Fruit fly (Drosophila melanogaster): ENCODE results near the gene CG5968.

CG5968 gene

dm6 chr2L:16591480-16591879 is 41.7 kb upstream of the CG5968 start:
- TF ChIP-seq Abd-B (GFP tag; optimal IDR thresholded peaks at IDR 0.05) (no peak), CrebA (GFP tag; optimal IDR thresholded peaks at IDR 0.05; ENCODE audit: borderline replicate concordance) (no peak), lola (GFP tag; optimal IDR thresholded peaks at IDR 0.05) (no peak), br (GFP tag; optimal IDR thresholded peaks at IDR 0.05) (no peak), Hr78 (GFP tag; optimal IDR thresholded peaks at IDR 0.05) (no peak), Mio (GFP tag; optimal IDR thresholded peaks at IDR 0.05) (no peak), h (GFP tag; optimal IDR thresholded peaks at IDR 0.05) (no peak), Sp1 (GFP tag; optimal IDR thresholded peaks at IDR 0.05) (peak; percentile 35), HLH106 (tag; optimal IDR thresholded peaks at IDR 0.05) (peak; percentile 6), Dif (GFP tag; optimal IDR thresholded peaks at IDR 0.05; ENCODE audit: partially characterized antibody) (no peak), dl (GFP tag; optimal IDR thresholded peaks at IDR 0.05; ENCODE audit: insufficient read depth in 1 of 2, partially characterized antibody in 2 of 2) (no peak), tai (GFP tag; optimal IDR thresholded peaks at IDR 0.05) (no peak)

dm6 chr2L:16590345-16591107 is 40.8 kb upstream of the CG5968 start:
- no peak for TF ChIP-seq Rel (GFP tag; optimal IDR thresholded peaks at IDR 0.05)
- TF ChIP-seq Rel (tag; optimal IDR thresholded peaks at IDR 0.05) = peak; percentile 68
- no peak for TF ChIP-seq Myc (optimal IDR thresholded peaks at IDR 0.05)

DNA sequence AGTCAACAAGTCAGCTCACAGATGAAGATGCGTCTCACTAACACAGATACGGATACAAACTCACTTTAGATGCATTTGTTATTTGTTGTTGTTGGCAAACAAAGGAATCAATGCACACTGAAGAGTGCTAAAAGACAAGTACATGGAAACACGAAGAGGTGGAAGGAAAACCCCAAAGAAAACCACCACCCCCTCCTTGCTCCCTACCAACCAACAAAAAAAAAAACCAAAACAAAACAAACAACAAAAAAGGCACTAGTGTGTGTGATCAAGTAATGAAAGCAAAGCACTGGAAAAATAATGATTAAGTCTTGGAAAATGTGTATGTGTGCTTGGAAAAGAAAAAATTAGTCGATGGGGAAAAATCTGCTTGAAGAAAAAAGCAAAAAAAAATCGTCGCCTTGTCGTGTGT is 38.9 kb upstream of the CG5968 start:
- TF ChIP-seq fru (GFP tag; optimal IDR thresholded peaks at IDR 0.05) (no peak), sage (GFP tag; optimal IDR thresholded peaks at IDR 0.05) (no peak), lola (GFP tag; optimal IDR thresholded peaks at IDR 0.05) (no peak), psq (GFP tag; optimal IDR thresholded peaks at IDR 0.05) (no peak), Rel (GFP tag; optimal IDR thresholded peaks at IDR 0.05) (no peak), Rel (tag; optimal IDR thresholded peaks at IDR 0.05) (no peak), foxo (GFP tag; optimal IDR thresholded peaks at IDR 0.05) (no peak), br (GFP tag; optimal IDR thresholded peaks at IDR 0.05) (no peak)

dm6 chr2L:16587654-16588348 is 38.0 kb upstream of the CG5968 start:
- peak; percentile 30 for TF ChIP-seq psq (GFP tag; optimal IDR thresholded peaks at IDR 0.05)
- TF ChIP-seq CrebA (GFP tag; optimal IDR thresholded peaks at IDR 0.05; ENCODE audit: borderline replicate concordance) = peak; percentile 76
- peak; percentile 37 for TF ChIP-seq fru (GFP tag; optimal IDR thresholded peaks at IDR 0.05)
- TF ChIP-seq br (GFP tag; optimal IDR thresholded peaks at IDR 0.05) = peak; percentile 22
- peak; percentile 42 for TF ChIP-seq Sp1 (GFP tag; optimal IDR thresholded peaks at IDR 0.05)
- TF ChIP-seq Jra (GFP tag; optimal IDR thresholded peaks at IDR 0.05) = peak; percentile 57
- peak; percentile 45 for TF ChIP-seq jim (GFP tag; optimal IDR thresholded peaks at IDR 0.05)
- TF ChIP-seq dsf (GFP tag; optimal IDR thresholded peaks at IDR 0.05; ENCODE audit: borderline replicate concordance) = no peak
- peak; percentile 4 for TF ChIP-seq woc (GFP tag; optimal IDR thresholded peaks at IDR 0.05)
- peak; percentile 12 to 20 for TF ChIP-seq foxo (GFP tag; optimal IDR thresholded peaks at IDR 0.05)
- TF ChIP-seq rgr (GFP tag; optimal IDR thresholded peaks at IDR 0.05) = peak; percentile 5
- TF ChIP-seq sage (GFP tag; optimal IDR thresholded peaks at IDR 0.05) = no peak
- peak; percentile 54 for TF ChIP-seq Rel (GFP tag; optimal IDR thresholded peaks at IDR 0.05)
- TF ChIP-seq Rel (tag; optimal IDR thresholded peaks at IDR 0.05) = no peak
- peak; percentile 22 for TF ChIP-seq CG32264 (GFP tag; optimal IDR thresholded peaks at IDR 0.05)
- no peak for TF ChIP-seq Vsx2 (GFP tag; optimal IDR thresholded peaks at IDR 0.05; ENCODE audit: partially characterized antibody)
- TF ChIP-seq dl (GFP tag; optimal IDR thresholded peaks at IDR 0.05; ENCODE audit: insufficient read depth in 1 of 2, partially characterized antibody in 2 of 2) = peak in 1 of 2 experiments; percentile 67

- no peak for TF ChIP-seq Rel (GFP tag; optimal IDR thresholded peaks at IDR 0.05)
- TF ChIP-seq Rel (tag; optimal IDR thresholded peaks at IDR 0.05) = no peak
- TF ChIP-seq GATAd (GFP tag; optimal IDR thresholded peaks at IDR 0.05) = no peak
- no peak for TF ChIP-seq Dfd (GFP tag; optimal IDR thresholded peaks at IDR 0.05)
- TF ChIP-seq jim (GFP tag; optimal IDR thresholded peaks at IDR 0.05) = no peak
- no peak for TF ChIP-seq brk (GFP tag; optimal IDR thresholded peaks at IDR 0.05)
- no peak for TF ChIP-seq foxo (GFP tag; optimal IDR thresholded peaks at IDR 0.05)
- TF ChIP-seq N (GFP tag; optimal IDR thresholded peaks at IDR 0.05) = no peak
- TF ChIP-seq Dif (GFP tag; optimal IDR thresholded peaks at IDR 0.05; ENCODE audit: partially characterized antibody) = no peak
- TF ChIP-seq CG32264 (GFP tag; optimal IDR thresholded peaks at IDR 0.05) = no peak
- no peak for TF ChIP-seq dmrt93B (GFP tag; optimal IDR thresholded peaks at IDR 0.05)
- no peak for TF ChIP-seq sage (GFP tag; optimal IDR thresholded peaks at IDR 0.05)
- TF ChIP-seq Mio (GFP tag; optimal IDR thresholded peaks at IDR 0.05) = no peak
- no peak for TF ChIP-seq Hnf4 (GFP tag; optimal IDR thresholded peaks at IDR 0.05)
- no peak for TF ChIP-seq pan (optimal IDR thresholded peaks at IDR 0.05)
Observed at dm6 chr2L:16582732-16583131, 33.0 kb upstream of the CG5968 start.
